Worm (Caenorhabditis elegans) whole organism, L2 larva: ENCODE data around the gene lag-1.

ENCODE experiments used
- alr-1 ChIP-seq: fragments of 150-350 bp; optimal IDR thresholded peaks from 2 replicates; lab custom pipeline; 2014; ENCODE audit warnings: missing biosample characterization, missing genetic modification characterization
- aly-2 ChIP-seq: fragments of 150-350 bp; optimal IDR thresholded peaks from 2 replicates; lab custom pipeline; 2014; ENCODE audit warnings: missing biosample characterization, missing genetic modification characterization
- ama-1 ChIP-seq: fragments of 150-350 bp; optimal IDR thresholded peaks from 2 replicates; lab custom pipeline; 2018; ENCODE audit warnings: inconsistent platforms
- ceh-82 ChIP-seq: fragments of 150-350 bp; optimal IDR thresholded peaks from 2 replicates; lab custom pipeline; 2014; ENCODE audit warnings: missing biosample characterization, missing genetic modification characterization
- elt-1 ChIP-seq: fragments of 150-350 bp; optimal IDR thresholded peaks from 2 replicates; lab custom pipeline; 2014; ENCODE audit warnings: missing biosample characterization, missing genetic modification characterization
- mab-5 ChIP-seq: fragments of 150-350 bp; optimal IDR thresholded peaks from 2 replicates; lab custom pipeline; 2014; ENCODE audit warnings: missing biosample characterization, missing genetic modification characterization
- nhr-237 ChIP-seq: fragments of 150-350 bp; optimal IDR thresholded peaks from 2 replicates; lab custom pipeline; 2014; ENCODE audit warnings: missing biosample characterization, missing genetic modification characterization
- snpc-4 ChIP-seq: fragments of 150-350 bp; optimal IDR thresholded peaks from 2 replicates; lab custom pipeline; 2014; ENCODE audit warnings: missing biosample characterization, missing genetic modification characterization
- unc-62 ChIP-seq: fragments of 150-350 bp; optimal IDR thresholded peaks from 2 replicates; lab custom pipeline; 2014; ENCODE audit warnings: missing biosample characterization, missing genetic modification reagents, missing genetic modification characterization

ce11 chrIV:6108665-6109064 is 13.5 kb downstream of the lag-1 start:
- TF ChIP-seq snpc-4, result no peak
- no peak for TF ChIP-seq elt-1 (tag; lab: Kevin White, UChicago)
- no peak for TF ChIP-seq unc-62 (GFP tag; lab: Kevin White, UChicago)
- TF ChIP-seq nhr-237 (tag; lab: Kevin White, UChicago), result no peak
- no peak for TF ChIP-seq mab-5
- no peak for TF ChIP-seq aly-2 (tag; lab: Kevin White, UChicago)
- TF ChIP-seq ceh-82 (tag; lab: Kevin White, UChicago), result no peak
- TF ChIP-seq alr-1 (tag; lab: Kevin White, UChicago), result no peak
- no peak for TF ChIP-seq ama-1 (lab: Kevin White, UChicago)
